Worm (Caenorhabditis elegans): ENCODE data around the gene K10C9.4.
A peak's percentile ranks its signal among the peaks of the same experiment; 100 is the strongest.

- TF ChIP-seq efl-1 (GFP tag; optimal IDR thresholded peaks at IDR 0.05) (no peak), bed-1 (GFP tag; IDR thresholded peaks at IDR 0.05) (no peak), F49E8.2 (tag; optimal IDR thresholded peaks at IDR 0.05; ENCODE audit: insufficient read depth) (no peak), K11D2.4 (GFP tag; IDR thresholded peaks at IDR 0.05) (no peak), ets-4 (GFP tag; optimal IDR thresholded peaks at IDR 0.05) (no peak), snpc-4 (GFP tag; optimal IDR thresholded peaks at IDR 0.05) (peak; percentile 33), snpc-4 (tag; optimal IDR thresholded peaks at IDR 0.05) (peak in 2 of 4 experiments; percentile 81 to 85), ama-1 (optimal IDR thresholded peaks at IDR 0.05) (no peak), ama-1 (GFP tag; optimal IDR thresholded peaks at IDR 0.05) (no peak), ztf-28 (GFP tag; IDR thresholded peaks at IDR 0.05) (no peak), ztf-26 (tag; optimal IDR thresholded peaks at IDR 0.05) (no peak), ztf-6 (GFP tag; IDR thresholded peaks at IDR 0.05) (no peak), unc-62 (GFP tag; optimal IDR thresholded peaks at IDR 0.05) (no peak)
Measured at ce11 chrV:1051651-1052050, 1.2 kb downstream of the K10C9.4 start.

Data from whole organism, young adult.